Fruit fly (Drosophila melanogaster) whole organism, embryonic: ENCODE results near the gene CG44329.

ENCODE experiments used
- CG10209 ChIP-seq: fragments of 200-800 bp; sonication (Bioruptor generic); optimal IDR thresholded peaks from 3 replicates; lab custom pipeline; 2017; ENCODE audit warnings: missing biosample characterization, mild to moderate bottlenecking, missing genetic modification characterization, missing genetic modification reagents
- CG10366 ChIP-seq: fragments of 200-800 bp; sonication (Bioruptor generic); IDR thresholded peaks from 2 replicates; pipeline ENCODE4 v1.3.6; 2022; ENCODE audit warnings: missing biosample characterization, missing genetic modification characterization
- CG11560 ChIP-seq: fragments of 200-800 bp; sonication (Bioruptor generic); IDR thresholded peaks from 3 replicates; pipeline ENCODE4 v1.3.6; 2022; ENCODE audit warnings: missing biosample characterization, missing genetic modification characterization
- CG12155 ChIP-seq: fragments of 200-800 bp; sonication (Bioruptor generic); optimal IDR thresholded peaks from 3 replicates; lab custom pipeline; 2016; ENCODE audit warnings: missing biosample characterization, missing genetic modification characterization
- CG13287 ChIP-seq: fragments of 200-800 bp; sonication (Bioruptor generic); IDR thresholded peaks from 2 replicates; pipeline ENCODE4 v1.3.6; 2022; ENCODE audit warnings: missing biosample characterization, missing genetic modification characterization; ENCODE audit not compliant: partially characterized antibody
- CG14050 ChIP-seq: fragments of 200-800 bp; sonication (Bioruptor generic); IDR thresholded peaks from 3 replicates; pipeline ENCODE4 v1.3.6; 2022; ENCODE audit warnings: missing biosample characterization, missing genetic modification characterization
- CG16779 ChIP-seq: fragments of 200-800 bp; sonication (Bioruptor generic); IDR thresholded peaks from 2 replicates; pipeline ENCODE4 v1.3.6; 2022; ENCODE audit warnings: missing biosample characterization, missing genetic modification characterization
- CG2116 ChIP-seq: fragments of 200-800 bp; sonication (Bioruptor generic); optimal IDR thresholded peaks from 3 replicates; lab custom pipeline; 2018; ENCODE audit warnings: missing biosample characterization, mild to moderate bottlenecking, missing genetic modification characterization
- CG2202 ChIP-seq: fragments of 200-800 bp; sonication (Bioruptor generic); optimal IDR thresholded peaks from 2 replicates; lab custom pipeline; 2018; ENCODE audit warnings: missing biosample characterization, mild to moderate bottlenecking, missing genetic modification characterization
- CG2678 ChIP-seq: fragments of 200-800 bp; sonication (Bioruptor generic); optimal IDR thresholded peaks from 3 replicates; lab custom pipeline; 2019; ENCODE audit warnings: missing biosample characterization, mild to moderate bottlenecking, missing genetic modification characterization, moderate library complexity
- CG2889 ChIP-seq: fragments of 200-800 bp; sonication (Bioruptor generic); IDR thresholded peaks from 3 replicates; pipeline ENCODE4 v1.3.6; 2022; ENCODE audit warnings: missing biosample characterization, missing genetic modification characterization
- CG30431 ChIP-seq: fragments of 200-800 bp; sonication (Bioruptor generic); optimal IDR thresholded peaks from 2 replicates; lab custom pipeline; 2017; ENCODE audit warnings: missing biosample characterization, missing genetic modification characterization
- CG4854 ChIP-seq: fragments of 200-800 bp; sonication (Bioruptor generic); optimal IDR thresholded peaks from 2 replicates; lab custom pipeline; 2016; ENCODE audit warnings: missing biosample characterization, missing genetic modification characterization, inconsistent platforms
- CG6683 ChIP-seq: fragments of 200-800 bp; sonication (Bioruptor generic); optimal IDR thresholded peaks from 2 replicates; lab custom pipeline; 2017; ENCODE audit warnings: missing biosample characterization, mild to moderate bottlenecking, missing genetic modification characterization, missing genetic modification reagents
- CG7928 ChIP-seq: fragments of 200-800 bp; sonication (Bioruptor generic); optimal IDR thresholded peaks from 2 replicates; lab custom pipeline; 2017; ENCODE audit warnings: missing biosample characterization, mild to moderate bottlenecking, missing genetic modification characterization
- CG9817 ChIP-seq: fragments of 200-800 bp; sonication (Bioruptor generic); optimal IDR thresholded peaks from 2 replicates; lab custom pipeline; 2018; ENCODE audit warnings: missing biosample characterization, mild to moderate bottlenecking, missing genetic modification characterization, moderate library complexity
- Chrac-16 ChIP-seq: fragments of 200-800 bp; sonication (Bioruptor generic); optimal IDR thresholded peaks from 3 replicates; lab custom pipeline; 2016; ENCODE audit warnings: missing biosample characterization, missing genetic modification characterization
- CkIIα-i1 ChIP-seq: fragments of 200-800 bp; sonication (Bioruptor generic); IDR thresholded peaks from 2 replicates; pipeline ENCODE4 v1.3.6; 2022; ENCODE audit warnings: missing biosample characterization, missing genetic modification characterization
- Dref ChIP-seq: fragments of 200-800 bp; sonication (Bioruptor generic); IDR thresholded peaks from 2 replicates; pipeline ENCODE4 v1.3.6; 2022; ENCODE audit warnings: missing biosample characterization, missing genetic modification characterization
- E2f1 ChIP-seq: fragments of 200-800 bp; sonication (Bioruptor generic); IDR thresholded peaks from 2 replicates; pipeline ENCODE4 v1.3.6; 2022; ENCODE audit warnings: missing biosample characterization, missing genetic modification characterization
- ERR ChIP-seq: fragments of 200-800 bp; sonication (Bioruptor generic); optimal IDR thresholded peaks from 2 replicates; lab custom pipeline; 2016; ENCODE audit warnings: missing biosample characterization, missing genetic modification characterization
- Fer1 ChIP-seq: fragments of 200-800 bp; sonication (Bioruptor generic); optimal IDR thresholded peaks from 2 replicates; lab custom pipeline; 2017; ENCODE audit warnings: missing biosample characterization, mild to moderate bottlenecking, missing genetic modification characterization
- Gsc ChIP-seq: fragments of 200-800 bp; sonication (Bioruptor generic); IDR thresholded peaks from 2 replicates; pipeline ENCODE4 v1.3.6; 2022; ENCODE audit warnings: missing biosample characterization, missing genetic modification characterization
- Hey ChIP-seq: fragments of 200-800 bp; sonication (Bioruptor generic); optimal IDR thresholded peaks from 3 replicates; lab custom pipeline; 2018; ENCODE audit warnings: missing biosample characterization, mild to moderate bottlenecking, missing genetic modification characterization
- Hr3 ChIP-seq: fragments of 200-800 bp; sonication (Bioruptor generic); optimal IDR thresholded peaks from 3 replicates; lab custom pipeline; 2016; ENCODE audit warnings: missing biosample characterization, missing genetic modification characterization
- Lhr ChIP-seq: fragments of 200-800 bp; sonication (Bioruptor generic); optimal IDR thresholded peaks from 3 replicates; lab custom pipeline; 2017; ENCODE audit warnings: mild to moderate bottlenecking, missing biosample characterization, missing genetic modification reagents, missing genetic modification characterization
- Lim3 ChIP-seq: fragments of 200-800 bp; sonication (Bioruptor generic); IDR thresholded peaks from 2 replicates; pipeline ENCODE4 v1.3.6; 2022; ENCODE audit warnings: missing biosample characterization, missing genetic modification characterization
- Mrtf ChIP-seq: fragments of 200-800 bp; sonication (Bioruptor generic); IDR thresholded peaks from 3 replicates; pipeline ENCODE4 v1.3.6; 2022; ENCODE audit warnings: missing biosample characterization, missing genetic modification characterization
- Nf-YC ChIP-seq: fragments of 200-800 bp; optimal IDR thresholded peaks from 3 replicates; lab custom pipeline; 2019; ENCODE audit warnings: missing biosample characterization, mild to moderate bottlenecking, missing genetic modification characterization, moderate library complexity
- Ravus ChIP-seq: fragments of 200-800 bp; sonication (Bioruptor generic); IDR thresholded peaks from 2 replicates; pipeline ENCODE4 v1.3.6; 2022; ENCODE audit warnings: missing biosample characterization, missing genetic modification characterization
- Sry-β ChIP-seq: fragments of 200-800 bp; sonication (Bioruptor generic); optimal IDR thresholded peaks from 2 replicates; lab custom pipeline; 2018; ENCODE audit warnings: missing biosample characterization, mild to moderate bottlenecking, missing genetic modification characterization, moderate library complexity
- Sry-δ ChIP-seq: fragments of 200-800 bp; sonication (Bioruptor generic); optimal IDR thresholded peaks from 2 replicates; lab custom pipeline; 2016; ENCODE audit warnings: missing biosample characterization, missing genetic modification characterization
- bbx ChIP-seq: fragments of 200-800 bp; sonication (Bioruptor generic); IDR thresholded peaks from 2 replicates; pipeline ENCODE4 v1.3.6; 2022; ENCODE audit warnings: missing biosample characterization, missing genetic modification characterization; ENCODE audit not compliant: partially characterized antibody
- bigmax ChIP-seq: fragments of 200-800 bp; sonication (Bioruptor generic); optimal IDR thresholded peaks from 2 replicates; lab custom pipeline; 2018; ENCODE audit warnings: missing biosample characterization, mild to moderate bottlenecking, missing genetic modification characterization
- chn ChIP-seq: fragments of 200-800 bp; sonication (Bioruptor generic); optimal IDR thresholded peaks from 2 replicates; lab custom pipeline; 2016; ENCODE audit warnings: missing biosample characterization, missing genetic modification characterization
- crc ChIP-seq: fragments of 200-800 bp; sonication (Bioruptor generic); optimal IDR thresholded peaks from 2 replicates; lab custom pipeline; 2016; ENCODE audit warnings: missing biosample characterization, missing genetic modification characterization
- dati ChIP-seq: fragments of 200-800 bp; sonication (Bioruptor generic); IDR thresholded peaks from 2 replicates; pipeline ENCODE4 v1.3.6; 2022; ENCODE audit warnings: missing biosample characterization, missing genetic modification characterization
- dmrt99B ChIP-seq: fragments of 200-800 bp; sonication (Bioruptor generic); optimal IDR thresholded peaks from 2 replicates; lab custom pipeline; 2018; ENCODE audit warnings: missing biosample characterization, mild to moderate bottlenecking, missing genetic modification characterization, moderate library complexity
- eyg ChIP-seq: fragments of 200-800 bp; sonication (Bioruptor generic); optimal IDR thresholded peaks from 3 replicates; lab custom pipeline; 2016; ENCODE audit warnings: missing biosample characterization, missing genetic modification characterization
- fd64A ChIP-seq: fragments of 200-800 bp; sonication (Bioruptor generic); optimal IDR thresholded peaks from 3 replicates; lab custom pipeline; 2018; ENCODE audit warnings: missing biosample characterization, mild to moderate bottlenecking, missing genetic modification characterization
- gcm2 ChIP-seq: fragments of 200-800 bp; sonication (Bioruptor generic); optimal IDR thresholded peaks from 2 replicates; lab custom pipeline; 2016; ENCODE audit warnings: missing biosample characterization, missing genetic modification characterization
- gsb-n ChIP-seq: fragments of 200-800 bp; sonication (Bioruptor generic); optimal IDR thresholded peaks from 3 replicates; lab custom pipeline; 2018; ENCODE audit warnings: missing biosample characterization, mild to moderate bottlenecking, missing genetic modification characterization
- pb ChIP-seq: fragments of 200-800 bp; sonication (Bioruptor generic); optimal IDR thresholded peaks from 3 replicates; lab custom pipeline; 2016; ENCODE audit warnings: missing biosample characterization, missing genetic modification characterization
- row ChIP-seq: fragments of 200-800 bp; sonication (Bioruptor generic); IDR thresholded peaks from 3 replicates; pipeline ENCODE4 v1.3.6; 2022; ENCODE audit warnings: missing biosample characterization, missing genetic modification characterization
- salm ChIP-seq: fragments of 200-800 bp; sonication (Bioruptor generic); optimal IDR thresholded peaks from 2 replicates; lab custom pipeline; 2018; ENCODE audit warnings: missing biosample characterization, mild to moderate bottlenecking, missing genetic modification characterization
- tx ChIP-seq: fragments of 200-800 bp; sonication (Bioruptor generic); optimal IDR thresholded peaks from 2 replicates; lab custom pipeline; 2016; ENCODE audit warnings: missing biosample characterization, missing genetic modification characterization
- vvl ChIP-seq: fragments of 200-800 bp; sonication (Bioruptor generic); IDR thresholded peaks from 2 replicates; pipeline ENCODE4 v1.3.6; 2022; ENCODE audit warnings: missing biosample characterization, missing genetic modification characterization
- wor ChIP-seq: fragments of 200-800 bp; sonication (Bioruptor generic); IDR thresholded peaks from 2 replicates; pipeline ENCODE4 v1.3.6; 2022; ENCODE audit warnings: missing biosample characterization, missing genetic modification characterization
- yki ChIP-seq: fragments of >200 bp; optimal IDR thresholded peaks from 3 replicates; lab custom pipeline; 2018
- zen2 ChIP-seq: fragments of 200-800 bp; sonication (Bioruptor generic); IDR thresholded peaks from 3 replicates; pipeline ENCODE4 v1.3.6; 2022; ENCODE audit warnings: missing biosample characterization, missing genetic modification characterization; ENCODE audit not compliant: partially characterized antibody

The CG44329 gene

dm6 chrX:5764001-5764892 lies 48.5 kb downstream of the CG44329 start, which contains the start of the genes MAPk-Ak2 and CG42699 (continued):
- TF ChIP-seq gsb-n (peak; percentile 69), Ravus (GFP tag; lab: Robert Waterston, UW) (no peak), CG2202 (tag; lab: Kevin White, UChicago) (peak; percentile 79), eyg (GFP tag; lab: Kevin White, UChicago) (peak; percentile 83), Chrac-16 (no peak), Hr3 (GFP tag; lab: Kevin White, UChicago) (peak; percentile 28), CG10209 (peak; percentile 78), CG6683 (GFP tag; lab: Kevin White, UChicago) (peak; percentile 70), Lim3 (GFP tag; lab: Robert Waterston, UW) (no peak), tx (peak; percentile 17), CG10366 (GFP tag; lab: Robert Waterston, UW) (peak; percentile 23; the same call in 1 of the 2 replicates), chn (peak; percentile 63), Lhr (GFP tag; lab: Kevin White, UChicago) (peak; percentile 71), dati (GFP tag; lab: Robert Waterston, UW) (no peak), Nf-YC (peak; percentile 56), yki (lab: Kevin White, UChicago) (no peak), E2f1 (GFP tag; lab: Robert Waterston, UW) (peak; percentile 48; the same call in 1 of the 2 replicates), CG30431 (no peak), ERR (peak; percentile 73), CG13287 (GFP tag; lab: Robert Waterston, UW) (peak; percentile 60), CG7928 (GFP tag; lab: Kevin White, UChicago) (peak; percentile 61), Fer1 (GFP tag; lab: Kevin White, UChicago) (peak; percentile 85), Gsc (no peak), wor (GFP tag; lab: Robert Waterston, UW) (no peak), CkIIα-i1 (GFP tag; lab: Robert Waterston, UW) (no peak), CG16779 (GFP tag; lab: Robert Waterston, UW) (peak; percentile 36; the same call in 1 of the 2 replicates), dmrt99B (tag; lab: Kevin White, UChicago) (peak; percentile 66), Dref (GFP tag; lab: Robert Waterston, UW) (peak; percentile 86), bigmax (no peak), CG4854 (GFP tag; lab: Kevin White, UChicago) (peak; percentile 72), CG11560 (tag; lab: Robert Waterston, UW) (peak; percentile 98), CG2678 (tag; lab: Kevin White, UChicago) (peak; percentile 81), CG2889 (no peak), Mrtf (no peak; the same call in 2 of the 3 replicates), Hey (peak; percentile 80), crc (peak; percentile 71), CG9817 (tag; lab: Kevin White, UChicago) (peak; percentile 47), gcm2 (GFP tag; lab: Kevin White, UChicago) (peak; percentile 26), salm (tag; lab: Kevin White, UChicago) (peak; percentile 62), row (peak; percentile 54), CG12155 (GFP tag; lab: Kevin White, UChicago) (peak; percentile 62), CG14050 (GFP tag; lab: Robert Waterston, UW) (no peak), zen2 (GFP tag; lab: Robert Waterston, UW) (0 out of 3 replicates have a peak, but pooled peaks have one; percentile 40), bbx (GFP tag; lab: Robert Waterston, UW) (peak; percentile 70), Sry-δ (GFP tag; lab: Kevin White, UChicago) (peak; percentile 87), pb (GFP tag; lab: Kevin White, UChicago) (peak; percentile 75), Sry-β (GFP tag; lab: Kevin White, UChicago) (peak; percentile 47), CG2116 (GFP tag; lab: Kevin White, UChicago) (peak; percentile 96), fd64A (peak; percentile 83), vvl (peak; percentile 40)
